Fruit fly (Drosophila melanogaster) whole organism, pupa: ENCODE measurements around the gene Elp6.

Experiments used
- CG10348 ChIP-seq: fragments of 200-800 bp; sonication (Bioruptor generic); IDR thresholded peaks from 2 replicates; pipeline ENCODE4 v1.3.6; 2022; ENCODE audit warnings: missing biosample characterization, missing genetic modification characterization
- CG12605 ChIP-seq: fragments of 200-800 bp; sonication (Bioruptor generic); IDR thresholded peaks from 2 replicates; pipeline ENCODE4 v1.3.6; 2022; ENCODE audit warnings: missing biosample characterization, missing genetic modification characterization
- CG13204 ChIP-seq: fragments of 200-800 bp; sonication (Bioruptor generic); optimal IDR thresholded peaks from 2 replicates; lab custom pipeline; 2018; ENCODE audit warnings: missing biosample characterization, mild to moderate bottlenecking, missing genetic modification characterization, moderate library complexity
- CG14655 ChIP-seq: fragments of 200-800 bp; sonication (Bioruptor generic); optimal IDR thresholded peaks from 3 replicates; lab custom pipeline; 2017; ENCODE audit warnings: mild to moderate bottlenecking, missing biosample characterization, missing genetic modification reagents, missing genetic modification characterization
- CG15710 ChIP-seq: fragments of 200-800 bp; sonication (Bioruptor generic); optimal IDR thresholded peaks from 2 replicates; lab custom pipeline; 2018; ENCODE audit warnings: missing biosample characterization, mild to moderate bottlenecking, missing genetic modification characterization, moderate library complexity
- CG17806 ChIP-seq: fragments of 200-800 bp; sonication (Bioruptor generic); optimal IDR thresholded peaks from 2 replicates; lab custom pipeline; 2018; ENCODE audit warnings: missing biosample characterization, mild to moderate bottlenecking, missing genetic modification characterization, moderate library complexity
- CG32121 ChIP-seq: fragments of 200-800 bp; sonication (Bioruptor generic); IDR thresholded peaks from 2 replicates; pipeline ENCODE4 v1.3.6; 2022; ENCODE audit warnings: missing biosample characterization, missing genetic modification characterization
- CG34367 ChIP-seq: fragments of 200-800 bp; sonication (Bioruptor generic); optimal IDR thresholded peaks from 2 replicates; lab custom pipeline; 2018; ENCODE audit warnings: missing biosample characterization, mild to moderate bottlenecking, missing genetic modification characterization
- CG4496 ChIP-seq: fragments of 200-800 bp; sonication (Bioruptor generic); IDR thresholded peaks from 3 replicates; pipeline ENCODE4 v1.3.6; 2022; ENCODE audit warnings: missing biosample characterization, missing genetic modification characterization
- CG8159 ChIP-seq: fragments of 200-800 bp; sonication (Bioruptor generic); optimal IDR thresholded peaks from 3 replicates; lab custom pipeline; 2018; ENCODE audit warnings: missing biosample characterization, mild to moderate bottlenecking, missing genetic modification characterization, moderate library complexity
- CG8301 ChIP-seq: fragments of 200-800 bp; sonication (Bioruptor generic); optimal IDR thresholded peaks from 2 replicates; lab custom pipeline; 2018; ENCODE audit warnings: missing biosample characterization, mild to moderate bottlenecking, missing genetic modification characterization
- CG9948 ChIP-seq: fragments of 200-800 bp; sonication (Bioruptor generic); optimal IDR thresholded peaks from 2 replicates; lab custom pipeline; 2018; ENCODE audit warnings: missing biosample characterization, mild to moderate bottlenecking, missing genetic modification characterization, moderate library complexity
- D1 ChIP-seq: fragments of 200-800 bp; sonication (Bioruptor generic); optimal IDR thresholded peaks from 2 replicates; lab custom pipeline; 2018; ENCODE audit warnings: missing biosample characterization, mild to moderate bottlenecking, missing genetic modification characterization, moderate library complexity
- EcR ChIP-seq: fragments of 200-800 bp; sonication (Bioruptor generic); optimal IDR thresholded peaks from 3 replicates; lab custom pipeline; 2019; ENCODE audit warnings: missing biosample characterization, missing genetic modification characterization, mild to moderate bottlenecking, moderate library complexity, missing genetic modification reagents
- Ets98B ChIP-seq: fragments of 200-800 bp; sonication (Bioruptor generic); IDR thresholded peaks from 2 replicates; pipeline ENCODE4 v1.3.6; 2022; ENCODE audit warnings: missing biosample characterization, missing genetic modification characterization
- Pif1A ChIP-seq: fragments of 200-800 bp; sonication (Bioruptor generic); optimal IDR thresholded peaks from 3 replicates; lab custom pipeline; 2016; ENCODE audit warnings: missing biosample characterization, missing genetic modification characterization
- Pif1B ChIP-seq: fragments of 200-800 bp; sonication (Bioruptor generic); optimal IDR thresholded peaks from 3 replicates; lab custom pipeline; 2016; ENCODE audit warnings: missing biosample characterization, missing genetic modification characterization
- Snoo ChIP-seq: fragments of 200-800 bp; sonication (Bioruptor generic); optimal IDR thresholded peaks from 3 replicates; lab custom pipeline; 2017; ENCODE audit warnings: missing biosample characterization, mild to moderate bottlenecking, missing genetic modification characterization, inconsistent platforms
- fd96Ca ChIP-seq: fragments of 200-800 bp; sonication (Bioruptor generic); IDR thresholded peaks from 3 replicates; pipeline ENCODE4 v1.3.6; 2022; ENCODE audit warnings: missing biosample characterization, missing genetic modification characterization
- gl ChIP-seq: fragments of 200-800 bp; sonication (Bioruptor generic); optimal IDR thresholded peaks from 2 replicates; lab custom pipeline; 2018; ENCODE audit warnings: missing biosample characterization, mild to moderate bottlenecking, missing genetic modification characterization
- rn ChIP-seq: fragments of 200-800 bp; sonication (Bioruptor generic); IDR thresholded peaks from 2 replicates; pipeline ENCODE4 v1.3.6; 2022; ENCODE audit warnings: missing biosample characterization, missing genetic modification characterization

Gene Elp6

DNA sequence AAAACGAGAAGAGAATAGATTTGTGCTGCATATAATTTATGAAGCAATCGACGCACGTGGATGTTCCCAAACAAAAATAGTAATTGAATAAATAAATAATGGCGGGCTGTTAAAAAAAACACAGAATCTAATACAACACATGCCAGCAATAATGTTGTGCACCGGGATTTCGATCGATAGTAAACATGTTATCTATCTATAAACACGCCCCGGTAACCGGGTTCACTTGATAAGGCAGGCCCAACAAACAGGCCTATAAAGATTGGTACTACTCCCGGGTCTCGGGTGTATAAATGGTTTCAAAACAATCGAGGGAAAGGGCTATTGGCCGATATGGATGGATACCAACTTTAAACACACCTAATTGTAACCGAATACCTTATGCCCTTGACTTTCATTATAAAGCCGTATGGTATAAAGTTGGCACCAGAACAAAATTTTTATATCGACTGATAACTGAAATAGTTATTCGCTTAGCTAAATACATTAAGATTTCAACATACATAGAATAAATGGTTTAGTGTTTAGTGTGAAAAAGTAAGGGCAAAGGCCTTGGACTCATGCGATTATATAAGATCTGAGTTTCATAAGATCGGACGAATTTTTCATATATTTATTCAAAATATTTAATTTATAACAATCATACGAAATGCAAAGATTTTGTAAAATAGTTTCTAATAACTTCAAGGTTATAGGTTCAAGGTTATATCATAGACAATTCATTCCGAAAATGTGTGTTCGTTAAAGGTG, 870 bp downstream of the Elp6 start:
- TF ChIP-seq EcR (GFP tag; lab: Kevin White, UChicago) (peak; percentile 11), CG32121 (GFP tag; lab: Robert Waterston, UW) (no peak), CG12605 (no peak), Ets98B (no peak), CG13204 (GFP tag; lab: Kevin White, UChicago) (no peak), CG8159 (tag; lab: Kevin White, UChicago) (no peak), Snoo (tag; lab: Kevin White, UChicago) (peak; percentile 24), Pif1B (GFP tag; lab: Kevin White, UChicago) (no peak)

DNA sequence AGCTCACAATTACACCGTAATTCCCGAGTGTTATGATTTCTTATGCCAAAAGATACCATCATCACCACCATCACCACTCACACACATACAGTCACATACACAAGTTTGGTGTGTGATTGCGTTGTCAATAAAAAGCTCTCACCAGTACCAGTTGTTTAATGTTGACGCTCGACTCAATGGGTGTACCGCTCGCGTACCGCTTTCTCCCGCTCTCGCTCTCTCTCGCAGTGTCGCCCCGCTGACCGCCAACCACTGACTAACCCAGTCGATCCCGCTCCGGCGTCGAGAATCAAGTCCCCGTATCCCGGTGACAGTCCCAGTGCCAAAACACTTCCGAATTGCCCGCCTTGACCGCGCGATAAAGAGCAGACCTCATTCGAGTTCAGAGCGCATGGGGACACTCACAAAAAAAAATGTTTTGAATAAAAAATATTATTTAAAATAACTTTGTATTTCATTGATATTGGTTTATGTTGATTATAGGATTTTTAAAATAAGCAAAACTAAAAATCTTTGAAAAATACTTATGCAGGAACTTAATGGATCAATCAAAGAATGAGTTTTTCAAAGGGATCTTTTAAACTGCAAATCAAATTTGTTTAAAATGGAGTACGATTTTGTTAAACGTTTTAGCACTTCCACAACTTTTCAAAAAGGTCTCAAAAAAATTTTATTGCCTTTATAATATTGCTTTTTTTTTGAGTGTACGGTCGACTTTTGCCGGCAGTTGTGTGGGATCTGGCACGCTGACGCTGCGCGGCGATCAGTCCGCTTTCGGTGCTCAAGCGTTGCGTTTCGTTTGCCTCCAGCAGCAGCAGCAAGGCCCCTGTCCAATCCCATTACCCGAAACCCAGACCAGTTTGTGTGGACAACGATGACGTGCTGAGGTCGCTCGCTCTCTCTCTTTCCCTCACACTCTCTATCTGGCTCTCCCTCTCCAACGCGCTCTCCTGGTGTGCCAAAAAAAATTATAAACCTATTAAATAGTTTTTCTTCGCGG, 2.2 kb downstream of the Elp6 start, which contains the start of gene Dic1:
Gene Dic1 (plus strand): TSS at position 764 of the 1,000 bp plus-strand sequence.
- TF ChIP-seq CG4496 = peak; percentile 91
- peak; percentile 85 for TF ChIP-seq CG12605
- peak; percentile 98 for TF ChIP-seq CG14655
- peak; percentile 95 for TF ChIP-seq CG15710
- peak; percentile 56; the same call in 1 of the 2 replicates for TF ChIP-seq CG10348 (GFP tag; lab: Robert Waterston, UW)
- peak; percentile 90 for TF ChIP-seq Ets98B
- peak; percentile 94 for TF ChIP-seq CG32121 (GFP tag; lab: Robert Waterston, UW)
- peak; percentile 93 for TF ChIP-seq Pif1B (GFP tag; lab: Kevin White, UChicago)
- TF ChIP-seq CG8159 (tag; lab: Kevin White, UChicago) = peak; percentile 98
- TF ChIP-seq gl (tag; lab: Kevin White, UChicago) = peak; percentile 51
- TF ChIP-seq CG17806 (tag; lab: Kevin White, UChicago) = peak; percentile 96
- TF ChIP-seq rn (GFP tag; lab: Robert Waterston, UW) = peak; percentile 85
- TF ChIP-seq CG8301 (tag; lab: Kevin White, UChicago) = peak; percentile 98
- TF ChIP-seq CG34367 (tag; lab: Kevin White, UChicago) = peak; percentile 89
- peak; percentile 94 for TF ChIP-seq Pif1A (GFP tag; lab: Kevin White, UChicago)
- TF ChIP-seq fd96Ca = peak; percentile 83
- peak; percentile 39 for TF ChIP-seq EcR (GFP tag; lab: Kevin White, UChicago)
- TF ChIP-seq D1 (tag; lab: Kevin White, UChicago) = peak; percentile 98
- peak; percentile 94 for TF ChIP-seq CG13204 (GFP tag; lab: Kevin White, UChicago)
- TF ChIP-seq CG9948 (tag; lab: Kevin White, UChicago) = peak; percentile 94
- peak; percentile 97 for TF ChIP-seq Snoo (tag; lab: Kevin White, UChicago)

DNA sequence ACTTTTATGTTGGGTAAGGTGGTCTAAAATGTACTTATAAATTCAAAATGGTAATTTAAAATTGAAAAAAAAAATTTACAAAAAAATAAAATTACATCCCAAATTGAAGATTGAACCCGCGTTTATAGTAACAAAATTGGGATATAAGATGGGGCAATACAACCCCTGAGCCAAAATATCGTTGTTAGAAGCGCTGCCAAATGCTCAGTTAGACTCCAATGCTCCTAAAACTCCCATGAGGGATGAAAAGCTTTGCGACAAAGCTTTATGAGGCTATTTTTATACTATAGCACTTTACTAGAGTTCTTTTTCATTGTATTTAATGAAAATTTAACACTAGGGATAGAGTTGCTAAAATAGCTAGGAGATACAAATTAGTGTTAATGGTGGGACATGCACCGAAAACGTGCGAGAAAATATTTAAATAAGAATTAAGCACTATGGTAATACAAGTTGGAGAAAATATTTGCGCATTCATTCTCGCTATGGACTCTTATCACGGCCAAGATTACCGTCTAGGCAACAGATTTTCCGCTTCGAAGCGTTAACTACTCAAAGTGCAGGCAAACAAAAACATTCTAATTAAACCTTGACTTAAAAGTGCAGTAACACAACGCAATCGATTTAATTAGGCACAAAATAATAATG, 3.2 kb downstream of the Elp6 start:
- no peak for TF ChIP-seq CG15710
- no peak for TF ChIP-seq CG13204 (GFP tag; lab: Kevin White, UChicago)
- TF ChIP-seq Pif1A (GFP tag; lab: Kevin White, UChicago) = no peak
- TF ChIP-seq CG8159 (tag; lab: Kevin White, UChicago) = no peak
- no peak for TF ChIP-seq CG32121 (GFP tag; lab: Robert Waterston, UW)
- TF ChIP-seq CG9948 (tag; lab: Kevin White, UChicago) = no peak
- no peak for TF ChIP-seq Snoo (tag; lab: Kevin White, UChicago)
- no peak for TF ChIP-seq D1 (tag; lab: Kevin White, UChicago)
- no peak for TF ChIP-seq Ets98B
- no peak for TF ChIP-seq CG8301 (tag; lab: Kevin White, UChicago)
- no peak for TF ChIP-seq rn (GFP tag; lab: Robert Waterston, UW)
- no peak for TF ChIP-seq CG34367 (tag; lab: Kevin White, UChicago)
- TF ChIP-seq gl (tag; lab: Kevin White, UChicago) = no peak
- TF ChIP-seq, all 21 proteins: peak for 0

DNA sequence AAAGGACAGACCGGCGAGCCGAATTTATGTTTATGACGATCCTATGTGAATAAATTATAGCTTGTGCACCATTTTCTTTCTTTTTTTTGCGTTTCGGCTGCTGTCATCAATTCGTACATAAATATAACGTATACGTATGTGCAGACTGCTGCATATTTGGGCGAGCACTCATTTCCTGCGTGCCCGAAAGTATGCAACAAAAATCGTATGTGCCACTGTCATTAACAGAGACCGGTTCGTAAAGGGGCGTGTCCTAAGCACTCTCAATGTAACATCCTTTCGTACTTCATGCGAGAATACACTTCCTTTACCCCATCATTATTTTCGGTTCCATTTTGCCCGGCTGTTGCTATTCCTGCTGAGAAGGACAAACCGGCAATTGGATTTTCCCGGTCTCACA, 6.6 kb downstream of the Elp6 start:
- TF ChIP-seq D1 (tag; lab: Kevin White, UChicago) (peak; percentile 18), CG12605 (no peak), CG4496 (peak; percentile 78), Pif1A (GFP tag; lab: Kevin White, UChicago) (peak; percentile 30)
- TF ChIP-seq, all 21 proteins: peak for 3

DNA sequence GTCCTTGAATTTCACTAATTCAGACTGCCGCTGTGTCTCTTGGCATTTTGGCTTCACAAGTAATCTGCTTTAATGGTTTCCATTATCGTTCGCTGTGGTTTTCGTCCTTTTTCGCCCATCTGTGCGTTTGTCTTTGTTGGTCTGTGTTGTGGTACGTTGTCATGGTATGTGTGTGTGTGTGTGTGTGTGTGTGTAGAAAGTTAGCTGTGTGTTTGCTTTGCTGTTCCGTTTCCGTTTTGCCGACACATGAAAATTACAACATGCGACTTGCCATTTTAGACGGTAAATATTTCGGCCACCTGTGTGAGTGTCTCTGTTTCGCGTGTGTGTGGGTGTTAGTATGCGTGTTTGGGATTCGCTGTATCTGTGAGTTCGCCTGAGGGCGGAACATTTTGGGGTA, 9.8 kb downstream of the Elp6 start:
- TF ChIP-seq fd96Ca = no peak
- no peak for TF ChIP-seq CG34367 (tag; lab: Kevin White, UChicago)
- no peak for TF ChIP-seq Pif1B (GFP tag; lab: Kevin White, UChicago)
- TF ChIP-seq Snoo (tag; lab: Kevin White, UChicago) = no peak
- TF ChIP-seq CG4496 = no peak
- no peak for TF ChIP-seq CG14655
